Fruit fly (Drosophila melanogaster): ENCODE results near the gene CG34316.

The CG34316 gene

DNA sequence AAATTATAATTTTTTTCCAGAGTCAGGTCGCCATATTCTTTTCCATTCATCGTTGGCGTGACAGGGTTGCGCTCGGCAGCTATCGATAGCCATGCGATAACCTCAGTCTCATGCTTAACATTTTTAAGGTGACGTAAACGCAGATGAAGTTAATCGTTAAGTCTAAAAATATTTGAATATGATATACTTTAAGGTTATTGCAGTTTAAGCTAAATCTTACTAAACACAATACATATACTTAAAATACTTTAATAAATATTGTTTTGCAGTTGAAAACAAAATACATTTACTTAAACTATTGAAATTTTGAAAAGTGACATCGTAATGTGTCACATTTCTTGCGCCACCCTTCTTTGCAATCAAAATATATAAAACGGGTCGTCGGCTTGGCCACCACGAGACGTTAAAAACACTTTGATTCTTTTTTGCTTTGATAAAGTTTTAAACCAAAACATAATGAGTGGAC, 44.8 kb downstream of the CG34316 start, which contains the start of the genes Cp190 and CG4338 (continued):
- TF ChIP-seq dati (GFP tag; IDR thresholded peaks at IDR 0.05) = peak; percentile 61; the same call in 1 of the 2 replicates
- peak; percentile 93 for TF ChIP-seq peb (GFP tag; IDR thresholded peaks at IDR 0.05)
- TF ChIP-seq unpg (GFP tag; optimal IDR thresholded peaks at IDR 0.05) = peak; percentile 99
- peak in 1 of 2 experiments; percentile 61 for TF ChIP-seq eve (GFP tag; optimal IDR thresholded peaks at IDR 0.05)
- peak; percentile 96 for TF ChIP-seq CG17328 (GFP tag; IDR thresholded peaks at IDR 0.05)
- TF ChIP-seq CG31441 (GFP tag; IDR thresholded peaks at IDR 0.05) = peak; percentile 99
- TF ChIP-seq Ada2b (GFP tag; IDR thresholded peaks at IDR 0.05) = peak; percentile 94
- TF ChIP-seq gce (GFP tag; IDR thresholded peaks at IDR 0.05) = peak; percentile 94
- TF ChIP-seq CG10209 (GFP tag; optimal IDR thresholded peaks at IDR 0.05) = peak; percentile 98
- peak; percentile 98 for TF ChIP-seq lmd (GFP tag; IDR thresholded peaks at IDR 0.05)
- peak; percentile 85 for TF ChIP-seq CG16813 (GFP tag; IDR thresholded peaks at IDR 0.05; ENCODE audit: partially characterized antibody)
- peak; percentile 95 for TF ChIP-seq lbe (GFP tag; optimal IDR thresholded peaks at IDR 0.05)
- TF ChIP-seq sqz (GFP tag; optimal IDR thresholded peaks at IDR 0.05) = peak; percentile 99
- TF ChIP-seq CG11093 (GFP tag; IDR thresholded peaks at IDR 0.05) = peak; percentile 96
- TF ChIP-seq onecut (GFP tag; IDR thresholded peaks at IDR 0.05) = peak; percentile 93
- TF ChIP-seq sens-2 (GFP tag; IDR thresholded peaks at IDR 0.05) = peak; percentile 94
- peak; percentile 97 for TF ChIP-seq mirr (GFP tag; optimal IDR thresholded peaks at IDR 0.05)
- TF ChIP-seq Fer1 (GFP tag; optimal IDR thresholded peaks at IDR 0.05) = peak; percentile 98
- peak; percentile 52 for TF ChIP-seq her (GFP tag; optimal IDR thresholded peaks at IDR 0.05)
- TF ChIP-seq tna (GFP tag; IDR thresholded peaks at IDR 0.05; ENCODE audit: partially characterized antibody) = peak; percentile 49
- peak; percentile 91 for TF ChIP-seq CG13624 (GFP tag; optimal IDR thresholded peaks at IDR 0.05)
- peak; percentile 98 for TF ChIP-seq twi (tag; optimal IDR thresholded peaks at IDR 0.05)
- TF ChIP-seq HmgZ (tag; optimal IDR thresholded peaks at IDR 0.05) = peak; percentile 99
- peak; percentile 80 for TF ChIP-seq CG7928 (GFP tag; optimal IDR thresholded peaks at IDR 0.05)
- peak; percentile 92 for TF ChIP-seq CG1603 (tag; optimal IDR thresholded peaks at IDR 0.05)
- no peak for TF ChIP-seq CG14965 (GFP tag; optimal IDR thresholded peaks at IDR 0.05; ENCODE audit: borderline replicate concordance)
- peak; percentile 92 for TF ChIP-seq CG11085 (GFP tag; IDR thresholded peaks at IDR 0.05)
- TF ChIP-seq tll (GFP tag; optimal IDR thresholded peaks at IDR 0.05) = peak; percentile 83 to 87
- peak; percentile 98 for TF ChIP-seq CG18599 (GFP tag; optimal IDR thresholded peaks at IDR 0.05)
- TF ChIP-seq H2.0 (GFP tag; IDR thresholded peaks at IDR 0.05) = peak; percentile 95
- peak in 1 of 2 experiments; percentile 85 for TF ChIP-seq insv (GFP tag; optimal IDR thresholded peaks at IDR 0.05)
- TF ChIP-seq Sry-β (GFP tag; optimal IDR thresholded peaks at IDR 0.05) = peak; percentile 75
- TF ChIP-seq GATAe (GFP tag; conservative IDR thresholded peaks at IDR 0.05) = peak; percentile 80
- peak; percentile 78 for TF ChIP-seq pzg (GFP tag; optimal IDR thresholded peaks at IDR 0.05)
- TF ChIP-seq CG9797 (GFP tag; optimal IDR thresholded peaks at IDR 0.05) = peak; percentile 71
- peak; percentile 95 for TF ChIP-seq CG10959 (GFP tag; IDR thresholded peaks at IDR 0.05)
- no peak for TF ChIP-seq D (optimal IDR thresholded peaks at IDR 0.05)
- TF ChIP-seq D (GFP tag; optimal IDR thresholded peaks at IDR 0.05) = peak; percentile 96
- peak; percentile 89; the same call in 2 of the 3 replicates for TF ChIP-seq CG2199 (GFP tag; IDR thresholded peaks at IDR 0.05)
- peak; percentile 97 for TF ChIP-seq CG32772 (GFP tag; IDR thresholded peaks at IDR 0.05)
- peak; percentile 63 for TF ChIP-seq ftz-f1 (GFP tag; optimal IDR thresholded peaks at IDR 0.05)
- peak; percentile 99 for TF ChIP-seq gcm (GFP tag; optimal IDR thresholded peaks at IDR 0.05)
- TF ChIP-seq pum (GFP tag; optimal IDR thresholded peaks at IDR 0.05) = peak; percentile 91
- peak; percentile 96 for TF ChIP-seq HLH3B (GFP tag; IDR thresholded peaks at IDR 0.05)
- peak; percentile 71 for TF ChIP-seq CG4360 (GFP tag; IDR thresholded peaks at IDR 0.05)
- TF ChIP-seq CG6254 (GFP tag; optimal IDR thresholded peaks at IDR 0.05) = peak; percentile 93
- TF ChIP-seq lov (optimal IDR thresholded peaks at IDR 0.05) = no peak
- TF ChIP-seq lov (GFP tag; IDR thresholded peaks at IDR 0.05) = peak; percentile 94
- peak; percentile 86 for TF ChIP-seq wek (GFP tag; optimal IDR thresholded peaks at IDR 0.05)
- peak; percentile 88 for TF ChIP-seq pros (GFP tag; optimal IDR thresholded peaks at IDR 0.05)
- peak; percentile 98 for TF ChIP-seq dysf (GFP tag; IDR thresholded peaks at IDR 0.05)

Data from whole organism, embryonic.